Fruit fly (Drosophila melanogaster) whole organism, prepupa: ENCODE measurements around the gene CdGAPr.

Experiments used
- Blimp-1 ChIP-seq: fragments of 200-800 bp; sonication (Bioruptor generic); optimal IDR thresholded peaks from 3 replicates; lab custom pipeline; 2017; ENCODE audit warnings: missing biosample characterization, missing genetic modification characterization, mild to moderate bottlenecking, moderate library complexity, missing genetic modification reagents
- CG11294 ChIP-seq: fragments of 200-800 bp; sonication (Bioruptor generic); IDR thresholded peaks from 2 replicates; pipeline ENCODE4 v1.3.6; 2022; ENCODE audit warnings: missing biosample characterization, missing genetic modification characterization
- CG1621 ChIP-seq: fragments of 200-800 bp; sonication (Bioruptor generic); optimal IDR thresholded peaks from 3 replicates; lab custom pipeline; 2018; ENCODE audit warnings: missing biosample characterization, mild to moderate bottlenecking, missing genetic modification characterization
- CG16779 ChIP-seq: fragments of 200-800 bp; sonication (Bioruptor generic); optimal IDR thresholded peaks from 3 replicates; lab custom pipeline; 2017; ENCODE audit warnings: missing biosample characterization, mild to moderate bottlenecking, missing genetic modification characterization
- CG32006 ChIP-seq: fragments of 200-800 bp; sonication (Bioruptor generic); optimal IDR thresholded peaks from 3 replicates; lab custom pipeline; 2017; ENCODE audit warnings: missing biosample characterization, mild to moderate bottlenecking, missing genetic modification characterization
- CG6276 ChIP-seq: fragments of 200-800 bp; sonication (Bioruptor generic); optimal IDR thresholded peaks from 2 replicates; lab custom pipeline; 2017; ENCODE audit warnings: missing biosample characterization, mild to moderate bottlenecking, missing genetic modification characterization
- CG8119 ChIP-seq: fragments of 200-800 bp; sonication (Bioruptor generic); IDR thresholded peaks from 3 replicates; pipeline ENCODE4 v1.3.6; 2022; ENCODE audit warnings: missing biosample characterization, missing genetic modification characterization
- Ets96B ChIP-seq: fragments of 200-800 bp; optimal IDR thresholded peaks from 2 replicates; lab custom pipeline; 2019; ENCODE audit warnings: missing biosample characterization, mild to moderate bottlenecking, missing genetic modification characterization, moderate library complexity
- cyc ChIP-seq: fragments of 200-800 bp; sonication (Bioruptor generic); optimal IDR thresholded peaks from 3 replicates; lab custom pipeline; 2016; ENCODE audit warnings: missing biosample characterization, missing genetic modification characterization
- net ChIP-seq: fragments of 200-800 bp; sonication (Bioruptor generic); optimal IDR thresholded peaks from 3 replicates; lab custom pipeline; 2016; ENCODE audit warnings: missing biosample characterization, missing genetic modification characterization
- salr ChIP-seq, 2 experiments: fragments of 200-800 bp; sonication (Bioruptor generic); optimal IDR thresholded peaks; 3 replicates each; lab custom pipeline; 2016 to 2018; ENCODE audit warnings: missing biosample characterization in 2 of 2, missing genetic modification characterization in 2 of 2, mild to moderate bottlenecking in 1 of 2
- topi ChIP-seq: fragments of 200-800 bp; sonication (Bioruptor generic); optimal IDR thresholded peaks from 3 replicates; lab custom pipeline; 2016; ENCODE audit warnings: missing biosample characterization, missing genetic modification characterization

DNA sequence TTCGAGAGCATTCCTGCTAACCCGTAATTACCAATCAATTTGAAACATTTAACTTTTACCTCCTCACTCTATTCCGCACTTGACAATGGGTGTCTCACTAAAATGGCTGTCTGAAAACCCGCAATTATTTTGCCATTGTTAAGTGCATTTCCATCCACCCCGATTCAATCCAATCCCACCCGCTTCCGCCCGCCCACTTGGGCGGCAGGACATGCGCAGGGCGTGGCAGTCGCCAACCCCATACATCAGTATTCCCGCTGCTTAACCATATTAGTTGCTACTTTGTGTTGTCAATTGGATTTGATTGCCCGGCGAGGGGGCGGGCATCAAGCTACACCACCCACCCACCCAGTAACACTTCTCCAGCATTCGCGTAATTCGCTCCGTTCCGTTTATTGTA lies 26.3 kb downstream of the CdGAPr start:
- TF ChIP-seq topi (GFP tag; lab: Kevin White, UChicago) (no peak), CG6276 (GFP tag; lab: Kevin White, UChicago) (no peak), Ets96B (tag; lab: Kevin White, UChicago) (no peak), CG1621 (tag; lab: Kevin White, UChicago) (no peak), CG32006 (no peak), CG11294 (GFP tag; lab: Robert Waterston, UW) (no peak), Blimp-1 (no peak), net (GFP tag; lab: Kevin White, UChicago) (no peak), CG8119 (GFP tag; lab: Robert Waterston, UW) (no peak), CG16779 (tag; lab: Kevin White, UChicago) (no peak), salr (GFP tag; optimal IDR thresholded peaks at IDR 0.05; lab: Kevin White, UChicago) (no peak), cyc (GFP tag; lab: Kevin White, UChicago) (no peak)
